Fruit fly (Drosophila melanogaster) whole organism, embryonic: Measurements from ENCODE around the gene Sry-alpha.
A peak's percentile ranks its signal among the peaks of the same experiment; 100 is the strongest.

Experiments
- CG11247 ChIP-seq: fragments of 200-800 bp; sonication (Bioruptor generic); IDR thresholded peaks from 2 replicates; pipeline ENCODE4 v1.3.6; 2022; ENCODE audit warnings: missing biosample characterization, missing genetic modification characterization
- CG12391 ChIP-seq: fragments of 200-800 bp; sonication (Bioruptor generic); optimal IDR thresholded peaks from 3 replicates; lab custom pipeline; 2018; ENCODE audit warnings: missing biosample characterization, mild to moderate bottlenecking, missing genetic modification characterization, moderate library complexity
- CG13123 ChIP-seq: fragments of 200-800 bp; sonication (Bioruptor generic); optimal IDR thresholded peaks from 2 replicates; lab custom pipeline; 2016; ENCODE audit warnings: missing biosample characterization, missing genetic modification characterization
- CG13424 ChIP-seq: fragments of 200-800 bp; sonication (Bioruptor generic); optimal IDR thresholded peaks from 2 replicates; lab custom pipeline; 2019; ENCODE audit warnings: missing biosample characterization, mild to moderate bottlenecking, missing genetic modification characterization, moderate library complexity
- CG13894 ChIP-seq: fragments of 200-800 bp; sonication (Bioruptor generic); optimal IDR thresholded peaks from 3 replicates; lab custom pipeline; 2018; ENCODE audit warnings: missing biosample characterization, mild to moderate bottlenecking, missing genetic modification characterization, moderate library complexity
- CG15269 ChIP-seq: fragments of 200-800 bp; sonication (Bioruptor generic); optimal IDR thresholded peaks from 2 replicates; lab custom pipeline; 2018; ENCODE audit warnings: missing biosample characterization, mild to moderate bottlenecking, missing genetic modification characterization, moderate library complexity
- CG15696 ChIP-seq: fragments of 200-800 bp; sonication (Bioruptor generic); optimal IDR thresholded peaks from 2 replicates; lab custom pipeline; 2019; ENCODE audit warnings: missing biosample characterization, mild to moderate bottlenecking, missing genetic modification characterization, moderate library complexity
- CG1602 ChIP-seq: fragments of 200-800 bp; sonication (Bioruptor generic); optimal IDR thresholded peaks from 3 replicates; lab custom pipeline; 2016; ENCODE audit warnings: missing biosample characterization, missing genetic modification characterization
- CG16813 ChIP-seq: fragments of 200-800 bp; sonication (Bioruptor generic); IDR thresholded peaks from 3 replicates; pipeline ENCODE4 v1.3.6; 2022; ENCODE audit warnings: missing biosample characterization, missing genetic modification characterization; ENCODE audit not compliant: partially characterized antibody
- CG17802 ChIP-seq: fragments of 200-800 bp; sonication (Bioruptor generic); optimal IDR thresholded peaks from 2 replicates; lab custom pipeline; 2018; ENCODE audit warnings: missing biosample characterization, mild to moderate bottlenecking, missing genetic modification characterization, moderate library complexity
- CG17912 ChIP-seq: fragments of 200-800 bp; sonication (Bioruptor generic); optimal IDR thresholded peaks from 2 replicates; lab custom pipeline; 2018; ENCODE audit warnings: missing biosample characterization, mild to moderate bottlenecking, missing genetic modification characterization
- CG31388 ChIP-seq: fragments of 200-800 bp; sonication (Bioruptor generic); optimal IDR thresholded peaks from 2 replicates; lab custom pipeline; 2016; ENCODE audit warnings: missing biosample characterization, missing genetic modification characterization
- CG4328 ChIP-seq: fragments of 200-800 bp; sonication (Bioruptor generic); optimal IDR thresholded peaks from 3 replicates; lab custom pipeline; 2017; ENCODE audit warnings: missing biosample characterization, missing genetic modification reagents, missing genetic modification characterization
- CG6254 ChIP-seq: fragments of 200-800 bp; sonication (Bioruptor generic); optimal IDR thresholded peaks from 3 replicates; lab custom pipeline; 2017; ENCODE audit warnings: mild to moderate bottlenecking, missing biosample characterization, missing genetic modification reagents, missing genetic modification characterization
- CG6654 ChIP-seq: fragments of 200-800 bp; sonication (Bioruptor generic); optimal IDR thresholded peaks from 2 replicates; lab custom pipeline; 2017; ENCODE audit warnings: missing biosample characterization, mild to moderate bottlenecking, missing genetic modification characterization
- CG6683 ChIP-seq: fragments of 200-800 bp; sonication (Bioruptor generic); optimal IDR thresholded peaks from 2 replicates; lab custom pipeline; 2017; ENCODE audit warnings: missing biosample characterization, mild to moderate bottlenecking, missing genetic modification characterization, missing genetic modification reagents
- CG8281 ChIP-seq: fragments of 200-800 bp; sonication (Bioruptor generic); optimal IDR thresholded peaks from 2 replicates; lab custom pipeline; 2018; ENCODE audit warnings: missing biosample characterization, mild to moderate bottlenecking, missing genetic modification characterization, moderate library complexity
- CG8290 ChIP-seq, 3 experiments: fragments of 200-800 bp; sonication (Bioruptor generic); optimal IDR thresholded peaks; 2 replicates each; lab custom pipeline; 2016 to 2019; ENCODE audit warnings: missing biosample characterization in 3 of 3, missing genetic modification characterization in 3 of 3, mild to moderate bottlenecking in 2 of 3, moderate library complexity in 1 of 3
- CG8765 ChIP-seq: fragments of 200-800 bp; sonication (Bioruptor generic); IDR thresholded peaks from 2 replicates; pipeline ENCODE4 v1.3.6; 2022; ENCODE audit warnings: missing biosample characterization, missing genetic modification characterization
- CrebB ChIP-seq: fragments of 200-800 bp; sonication (Bioruptor generic); optimal IDR thresholded peaks from 3 replicates; lab custom pipeline; 2018; ENCODE audit warnings: missing biosample characterization, mild to moderate bottlenecking, missing genetic modification characterization
- Dek ChIP-seq: fragments of 200-800 bp; sonication (Bioruptor generic); optimal IDR thresholded peaks from 3 replicates; lab custom pipeline; 2019; ENCODE audit warnings: missing biosample characterization, mild to moderate bottlenecking, missing genetic modification characterization, moderate library complexity
- Dref ChIP-seq: fragments of 200-800 bp; sonication (Bioruptor generic); IDR thresholded peaks from 2 replicates; pipeline ENCODE4 v1.3.6; 2022; ENCODE audit warnings: missing biosample characterization, missing genetic modification characterization
- Hey ChIP-seq: fragments of 200-800 bp; sonication (Bioruptor generic); optimal IDR thresholded peaks from 3 replicates; lab custom pipeline; 2018; ENCODE audit warnings: missing biosample characterization, mild to moderate bottlenecking, missing genetic modification characterization
- PHDP ChIP-seq: fragments of 200-800 bp; sonication (Bioruptor generic); optimal IDR thresholded peaks from 3 replicates; lab custom pipeline; 2018; ENCODE audit warnings: missing biosample characterization, mild to moderate bottlenecking, missing genetic modification characterization, moderate library complexity
- Side ChIP-seq: fragments of 200-800 bp; sonication (Bioruptor generic); optimal IDR thresholded peaks from 2 replicates; lab custom pipeline; 2016; ENCODE audit warnings: missing biosample characterization, missing genetic modification characterization
- Spps ChIP-seq: fragments of 200-800 bp; sonication (Bioruptor generic); optimal IDR thresholded peaks from 2 replicates; lab custom pipeline; 2018; ENCODE audit warnings: missing biosample characterization, mild to moderate bottlenecking, missing genetic modification characterization
- Vsx1 ChIP-seq: fragments of 200-800 bp; sonication (Bioruptor generic); optimal IDR thresholded peaks from 2 replicates; lab custom pipeline; 2017; ENCODE audit warnings: missing biosample characterization, mild to moderate bottlenecking, missing genetic modification characterization, missing genetic modification reagents
- Xbp1 ChIP-seq: fragments of 200-800 bp; sonication (Bioruptor generic); optimal IDR thresholded peaks from 3 replicates; lab custom pipeline; 2016; ENCODE audit warnings: missing biosample characterization, mild to moderate bottlenecking, missing genetic modification characterization
- ac ChIP-seq: fragments of 200-800 bp; sonication (Bioruptor generic); optimal IDR thresholded peaks from 3 replicates; lab custom pipeline; 2017; ENCODE audit warnings: missing biosample characterization, mild to moderate bottlenecking, missing genetic modification characterization
- amos ChIP-seq: fragments of 200-800 bp; sonication (Bioruptor generic); IDR thresholded peaks from 2 replicates; pipeline ENCODE4 v1.3.6; 2022; ENCODE audit warnings: missing biosample characterization, missing genetic modification characterization; ENCODE audit not compliant: partially characterized antibody
- ase ChIP-seq: fragments of 200-800 bp; sonication (Bioruptor generic); IDR thresholded peaks from 3 replicates; pipeline ENCODE4 v1.3.6; 2022; ENCODE audit warnings: missing biosample characterization, missing genetic modification characterization
- btn ChIP-seq: fragments of 200-800 bp; sonication (Bioruptor generic); optimal IDR thresholded peaks from 2 replicates; lab custom pipeline; 2016; ENCODE audit warnings: missing biosample characterization, missing genetic modification characterization
- cato ChIP-seq: fragments of 200-800 bp; sonication (Bioruptor generic); optimal IDR thresholded peaks from 2 replicates; lab custom pipeline; 2016; ENCODE audit warnings: missing biosample characterization, missing genetic modification characterization, borderline replicate concordance
- chm ChIP-seq: fragments of 200-800 bp; sonication (Bioruptor generic); IDR thresholded peaks from 2 replicates; pipeline ENCODE4 v1.3.6; 2022; ENCODE audit warnings: missing biosample characterization, missing genetic modification characterization
- crp ChIP-seq, 2 experiments: fragments of 200-800 bp; sonication (Bioruptor generic); optimal IDR thresholded peaks; 2 replicates in 1 of 2; 3 replicates in 1 of 2; lab custom pipeline; 2017; ENCODE audit warnings: missing biosample characterization in 2 of 2, missing genetic modification characterization in 2 of 2, mild to moderate bottlenecking in 1 of 2, moderate library complexity in 1 of 2
- cwo ChIP-seq: fragments of 200-800 bp; sonication (Bioruptor generic); optimal IDR thresholded peaks from 3 replicates; lab custom pipeline; 2017; ENCODE audit warnings: missing biosample characterization, missing genetic modification characterization, mild to moderate bottlenecking, moderate library complexity, missing genetic modification reagents
- ftz-f1 ChIP-seq: fragments of 200-800 bp; sonication (Bioruptor generic); optimal IDR thresholded peaks from 2 replicates; lab custom pipeline; 2016; ENCODE audit warnings: missing biosample characterization, missing genetic modification characterization
- fu2 ChIP-seq: fragments of 200-800 bp; sonication (Bioruptor generic); optimal IDR thresholded peaks from 2 replicates; lab custom pipeline; 2016; ENCODE audit warnings: missing biosample characterization, missing genetic modification characterization
- inv ChIP-seq: fragments of 200-800 bp; sonication (Bioruptor generic); IDR thresholded peaks from 2 replicates; pipeline ENCODE4 v1.3.6; 2022; ENCODE audit warnings: missing biosample characterization, missing genetic modification characterization; ENCODE audit not compliant: partially characterized antibody
- kni ChIP-seq: fragments of 200-800 bp; sonication (Bioruptor generic); optimal IDR thresholded peaks from 3 replicates; lab custom pipeline; 2017; ENCODE audit warnings: mild to moderate bottlenecking, missing biosample characterization, missing genetic modification reagents, missing genetic modification characterization
- lola ChIP-seq, 3 experiments: fragments of >200 bp in 2 of 3; fragments of 200-800 bp in 1 of 3; sonication (Bioruptor generic) in 1 of 3; optimal IDR thresholded peaks; 2 replicates each; lab custom pipeline; 2017 to 2019; ENCODE audit warnings: missing biosample characterization in 3 of 3, missing genetic modification characterization in 3 of 3, mild to moderate bottlenecking in 1 of 3, moderate library complexity in 1 of 3
- onecut ChIP-seq: fragments of 200-800 bp; sonication (Bioruptor generic); IDR thresholded peaks from 2 replicates; pipeline ENCODE4 v1.3.6; 2022; ENCODE audit warnings: missing biosample characterization, missing genetic modification characterization
- phol ChIP-seq: fragments of 200-800 bp; sonication (Bioruptor generic); optimal IDR thresholded peaks from 3 replicates; lab custom pipeline; 2018; ENCODE audit warnings: missing biosample characterization, mild to moderate bottlenecking, missing genetic modification characterization, moderate library complexity
- pum ChIP-seq: fragments of 200-800 bp; sonication (Bioruptor generic); optimal IDR thresholded peaks from 2 replicates; lab custom pipeline; 2016; ENCODE audit warnings: missing biosample characterization, missing genetic modification characterization
- run ChIP-seq: fragments of 200-800 bp; sonication (Bioruptor generic); optimal IDR thresholded peaks from 3 replicates; lab custom pipeline; 2018; ENCODE audit warnings: missing biosample characterization, mild to moderate bottlenecking, missing genetic modification characterization
- sc ChIP-seq, 3 experiments: fragments of >200 bp in 2 of 3; fragments of 200-800 bp in 1 of 3; sonication (Bioruptor generic) in 1 of 3; optimal IDR thresholded peaks; 2 replicates in 2 of 3; 3 replicates in 1 of 3; lab custom pipeline; 2017; ENCODE audit warnings: mild to moderate bottlenecking in 1 of 3, missing biosample characterization in 1 of 3, missing genetic modification characterization in 1 of 3, missing genetic modification reagents in 1 of 3
- sima ChIP-seq: fragments of 200-800 bp; sonication (Bioruptor generic); optimal IDR thresholded peaks from 2 replicates; lab custom pipeline; 2016; ENCODE audit warnings: missing biosample characterization, missing genetic modification characterization
- tx ChIP-seq: fragments of 200-800 bp; sonication (Bioruptor generic); optimal IDR thresholded peaks from 2 replicates; lab custom pipeline; 2016; ENCODE audit warnings: missing biosample characterization, missing genetic modification characterization

Gene Sry-alpha

dm6 chr3R:30052455-30053046 is 13.0 kb downstream of the Sry-alpha start, which contains the start of gene Jasper (continued):
- TF ChIP-seq CrebB (tag; lab: Kevin White, UChicago) (no peak), CG16813 (0 out of 3 replicates have a peak, but pooled peaks have one; percentile 42), Dref (peak; percentile 95), crp (GFP tag; optimal IDR thresholded peaks at IDR 0.05; lab: Kevin White, UChicago) (no peak), Spps (tag; lab: Kevin White, UChicago) (no peak), Vsx1 (GFP tag; lab: Kevin White, UChicago) (no peak), ase (GFP tag; lab: Robert Waterston, UW) (no peak), CG6683 (GFP tag; lab: Kevin White, UChicago) (no peak), CG4328 (GFP tag; lab: Kevin White, UChicago) (no peak), fu2 (GFP tag; lab: Kevin White, UChicago) (no peak), sc (optimal IDR thresholded peaks at IDR 0.05; lab: Kevin White, UChicago) (no peak), sc (GFP tag; optimal IDR thresholded peaks at IDR 0.05; lab: Kevin White, UChicago) (no peak), phol (tag; lab: Kevin White, UChicago) (peak; percentile 67), CG13123 (GFP tag; lab: Kevin White, UChicago) (no peak), amos (GFP tag; lab: Robert Waterston, UW) (peak; percentile 56; the same call in 1 of the 2 replicates), CG17912 (GFP tag; lab: Kevin White, UChicago) (peak; percentile 60), Dek (tag; lab: Kevin White, UChicago) (peak; percentile 37), CG8281 (tag; lab: Kevin White, UChicago) (no peak), CG17802 (tag; lab: Kevin White, UChicago) (no peak), lola (GFP tag; optimal IDR thresholded peaks at IDR 0.05; lab: Kevin White, UChicago) (no peak), CG8765 (no peak), CG15269 (tag; lab: Kevin White, UChicago) (peak; percentile 23), ftz-f1 (GFP tag; lab: Kevin White, UChicago) (peak; percentile 16), CG6654 (GFP tag; lab: Kevin White, UChicago) (no peak), inv (GFP tag; lab: Robert Waterston, UW) (no peak), Side (no peak), pum (GFP tag; lab: Kevin White, UChicago) (no peak), sima (GFP tag; lab: Kevin White, UChicago) (no peak), kni (GFP tag; lab: Kevin White, UChicago) (no peak), CG11247 (GFP tag; lab: Robert Waterston, UW) (no peak), cato (GFP tag; lab: Kevin White, UChicago) (no peak), CG12391 (tag; lab: Kevin White, UChicago) (peak; percentile 7), Hey (tag; lab: Kevin White, UChicago) (no peak), chm (no peak), CG1602 (GFP tag; lab: Kevin White, UChicago) (no peak), run (tag; lab: Kevin White, UChicago) (peak; percentile 54), CG8290 (GFP tag; optimal IDR thresholded peaks at IDR 0.05; lab: Kevin White, UChicago) (no peak), CG8290 (tag; optimal IDR thresholded peaks at IDR 0.05; lab: Kevin White, UChicago) (peak in 1 of 2 experiments; percentile 55), btn (GFP tag; lab: Kevin White, UChicago) (no peak), CG13894 (tag; lab: Kevin White, UChicago) (peak; percentile 38), Xbp1 (no peak), ac (GFP tag; lab: Kevin White, UChicago) (no peak), PHDP (tag; lab: Kevin White, UChicago) (no peak), onecut (GFP tag; lab: Robert Waterston, UW) (no peak), CG6254 (GFP tag; lab: Kevin White, UChicago) (peak; percentile 71), tx (GFP tag; lab: Kevin White, UChicago) (no peak), CG15696 (tag; lab: Kevin White, UChicago) (no peak), cwo (no peak), CG13424 (peak; percentile 2), CG31388 (no peak)
